Worm (Caenorhabditis elegans): ENCODE measurements around the gene seld-1.
A peak's percentile ranks its signal among the peaks of the same experiment; 100 is the strongest.

DNA sequence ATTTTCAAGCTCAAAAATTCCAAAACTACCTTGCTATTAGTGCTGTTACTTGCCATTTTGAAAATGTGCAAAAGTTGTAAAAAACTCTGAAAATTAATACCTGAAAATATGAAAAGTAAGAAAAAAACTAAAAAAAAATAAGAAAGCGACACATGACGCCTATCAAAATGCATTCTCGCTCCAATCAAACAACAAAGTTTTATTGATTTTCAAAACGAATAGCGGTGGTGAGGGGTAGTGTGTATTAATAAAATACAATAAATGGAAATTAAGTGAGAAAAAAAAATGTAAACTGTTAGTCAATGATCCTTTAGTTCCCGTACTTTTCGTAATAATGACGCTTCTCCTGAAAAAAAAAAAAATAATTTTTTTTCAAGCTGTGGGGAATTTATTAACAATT lies 16.5 kb downstream of the seld-1 start, which contains the start of gene dcap-2:
- TF ChIP-seq snpc-4 (tag; optimal IDR thresholded peaks at IDR 0.05) (no peak), nhr-28 (tag; optimal IDR thresholded peaks at IDR 0.05) (no peak), tbx-8 (GFP tag; optimal IDR thresholded peaks at IDR 0.05) (no peak), ces-1 (GFP tag; optimal IDR thresholded peaks at IDR 0.05) (peak; percentile 32), mep-1 (tag; optimal IDR thresholded peaks at IDR 0.05) (no peak), ztf-11 (tag; optimal IDR thresholded peaks at IDR 0.05) (no peak), pha-4 (tag; optimal IDR thresholded peaks at IDR 0.05) (no peak), unc-120 (tag; optimal IDR thresholded peaks at IDR 0.05; ENCODE audit: poor library complexity, severe bottlenecking) (no peak), nhr-12 (tag; optimal IDR thresholded peaks at IDR 0.05) (no peak), blmp-1 (tag; optimal IDR thresholded peaks at IDR 0.05) (no peak), flh-1 (GFP tag; optimal IDR thresholded peaks at IDR 0.05) (no peak), nhr-237 (tag; optimal IDR thresholded peaks at IDR 0.05) (no peak), lsy-2 (tag; optimal IDR thresholded peaks at IDR 0.05) (no peak), lin-13 (tag; optimal IDR thresholded peaks at IDR 0.05) (no peak)

Measured in whole organism, mixed stage, embryonic.